Worm (Caenorhabditis elegans) whole organism, L1 larva: ENCODE measurements around the gene snai-1.

Source experiments
- aly-2 ChIP-seq: fragments of 150-350 bp; optimal IDR thresholded peaks from 2 replicates; lab custom pipeline; 2014; ENCODE audit warnings: missing biosample characterization, missing genetic modification characterization
- elt-2 ChIP-seq: sonication (generic microtip); optimal IDR thresholded peaks from 2 replicates; lab custom pipeline; 2016; ENCODE audit warnings: missing genetic modification characterization, mild to moderate bottlenecking, inconsistent platforms, missing compliant biosample characterization, missing genetic modification reagents
- lin-13 ChIP-seq: fragments of 150-350 bp; optimal IDR thresholded peaks from 2 replicates; lab custom pipeline; 2014; ENCODE audit warnings: missing biosample characterization, missing genetic modification reagents, missing genetic modification characterization
- lsy-2 ChIP-seq, 2 experiments: fragments of 150-350 bp; optimal IDR thresholded peaks; 2 replicates each; lab custom pipeline; 2014; ENCODE audit warnings: missing biosample characterization in 2 of 2, missing genetic modification characterization in 2 of 2
- pag-3 ChIP-seq: sonication (generic microtip); optimal IDR thresholded peaks from 2 replicates; lab custom pipeline; 2017; ENCODE audit warnings: missing genetic modification characterization, mild to moderate bottlenecking, missing compliant biosample characterization, antibody characterized with exemption, borderline replicate concordance; ENCODE audit not compliant: insufficient read depth
- snpc-4 ChIP-seq: fragments of 150-350 bp; optimal IDR thresholded peaks from 2 replicates; lab custom pipeline; 2014; ENCODE audit warnings: missing biosample characterization, missing genetic modification characterization
- sptf-1 ChIP-seq: fragments of 150-350 bp; optimal IDR thresholded peaks from 2 replicates; lab custom pipeline; 2014; ENCODE audit warnings: missing biosample characterization, missing genetic modification characterization
- swsn-7 ChIP-seq: sonication (generic microtip); optimal IDR thresholded peaks from 2 replicates; lab custom pipeline; 2016; ENCODE audit warnings: missing genetic modification characterization, missing compliant biosample characterization
- tbx-2 ChIP-seq: sonication (generic microtip); optimal IDR thresholded peaks from 2 replicates; lab custom pipeline; 2016; ENCODE audit warnings: missing genetic modification characterization, missing compliant biosample characterization
- unc-30 ChIP-seq: sonication (generic microtip); optimal IDR thresholded peaks from 2 replicates; lab custom pipeline; 2017; ENCODE audit warnings: missing biosample characterization, missing genetic modification characterization
- zag-1 ChIP-seq: fragments of 150-350 bp; optimal IDR thresholded peaks from 2 replicates; lab custom pipeline; 2014; ENCODE audit warnings: missing biosample characterization, missing genetic modification characterization

DNA sequence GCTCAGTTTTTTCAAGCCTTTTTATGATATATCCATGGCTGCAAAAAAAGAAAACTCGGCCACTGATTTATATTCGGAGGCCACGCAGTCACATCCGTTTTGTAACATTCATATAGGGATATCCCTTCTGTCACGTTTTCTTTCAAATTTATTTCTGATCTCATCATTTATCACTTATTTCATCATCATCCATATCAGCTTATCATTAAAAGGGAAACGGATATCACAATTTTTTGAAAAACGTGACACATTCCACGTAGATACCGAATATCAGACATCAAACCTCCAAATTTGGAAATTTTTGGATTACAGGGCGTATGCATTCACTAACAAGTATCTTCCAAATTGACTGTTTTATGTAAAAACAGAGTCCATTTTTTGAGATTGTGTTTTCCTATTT lies 10.8 kb downstream of the snai-1 start:
- no peak for TF ChIP-seq aly-2 (tag; lab: Kevin White, UChicago)
- no peak for TF ChIP-seq unc-30 (tag; lab: Kevin White, UChicago)
- TF ChIP-seq zag-1 (tag; lab: Kevin White, UChicago), result no peak
- no peak for TF ChIP-seq snpc-4
- TF ChIP-seq sptf-1 (tag; lab: Kevin White, UChicago), result no peak
- no peak for TF ChIP-seq swsn-7 (tag; lab: Kevin White, UChicago)
- no peak for TF ChIP-seq lsy-2 (tag; optimal IDR thresholded peaks at IDR 0.05; lab: Kevin White, UChicago)
- TF ChIP-seq tbx-2 (tag; lab: Kevin White, UChicago), result no peak
- no peak for TF ChIP-seq elt-2 (tag; lab: Kevin White, UChicago)
- TF ChIP-seq pag-3 (tag; lab: Kevin White, UChicago), result no peak
- no peak for TF ChIP-seq lin-13
